Worm (Caenorhabditis elegans) whole organism, late embryonic: Measurements from ENCODE around the gene spp-10.
A peak's percentile ranks its signal among the peaks of the same experiment; 100 is the strongest.

Source experiments
- C08G9.2 ChIP-seq: sonication (generic microtip); optimal IDR thresholded peaks from 2 replicates; lab custom pipeline; 2016; ENCODE audit warnings: mild to moderate bottlenecking, missing genetic modification characterization, moderate library complexity, missing compliant biosample characterization
- Y22D7AL.16 ChIP-seq: sonication (generic microtip); optimal IDR thresholded peaks from 2 replicates; lab custom pipeline; 2016; ENCODE audit warnings: missing genetic modification characterization, missing compliant biosample characterization
- ama-1 ChIP-seq: fragments of 150-350 bp; optimal IDR thresholded peaks from 2 replicates; lab custom pipeline; 2014
- ceh-14 ChIP-seq: sonication (generic microtip); optimal IDR thresholded peaks from 2 replicates; lab custom pipeline; 2016; ENCODE audit warnings: missing genotype, missing genetic modification characterization, missing compliant biosample characterization
- ceh-18 ChIP-seq: sonication (generic microtip); optimal IDR thresholded peaks from 2 replicates; lab custom pipeline; 2016; ENCODE audit warnings: missing genetic modification characterization, missing compliant biosample characterization
- ceh-2 ChIP-seq: sonication (generic microtip); optimal IDR thresholded peaks from 2 replicates; lab custom pipeline; 2016; ENCODE audit warnings: missing genotype, missing genetic modification characterization, missing compliant biosample characterization
- ceh-22 ChIP-seq: sonication (generic microtip); optimal IDR thresholded peaks from 2 replicates; lab custom pipeline; 2017; ENCODE audit warnings: missing biosample characterization, missing genetic modification characterization
- ceh-24 ChIP-seq: sonication (generic microtip); optimal IDR thresholded peaks from 2 replicates; lab custom pipeline; 2016; ENCODE audit warnings: mild to moderate bottlenecking, missing genetic modification characterization, missing compliant biosample characterization
- ceh-30 ChIP-seq: fragments of 150-350 bp; optimal IDR thresholded peaks from 2 replicates; lab custom pipeline; 2014; ENCODE audit warnings: missing biosample characterization, missing genetic modification characterization
- ceh-31 ChIP-seq: sonication (generic microtip); optimal IDR thresholded peaks from 2 replicates; lab custom pipeline; 2016; ENCODE audit warnings: missing genetic modification characterization, missing compliant biosample characterization
- ceh-34 ChIP-seq: sonication (generic microtip); optimal IDR thresholded peaks from 2 replicates; lab custom pipeline; 2016; ENCODE audit warnings: mild to moderate bottlenecking, missing genetic modification characterization, missing compliant biosample characterization
- ceh-48 ChIP-seq: sonication (generic microtip); optimal IDR thresholded peaks from 2 replicates; lab custom pipeline; 2016; ENCODE audit warnings: missing genetic modification characterization, inconsistent platforms, missing compliant biosample characterization
- ceh-9 ChIP-seq: sonication (generic microtip); optimal IDR thresholded peaks from 2 replicates; lab custom pipeline; 2016; ENCODE audit warnings: mild to moderate bottlenecking, missing genetic modification characterization, inconsistent platforms, missing compliant biosample characterization
- dmd-4 ChIP-seq: sonication (generic microtip); optimal IDR thresholded peaks from 2 replicates; lab custom pipeline; 2016; ENCODE audit warnings: borderline replicate concordance, missing genetic modification characterization, missing compliant biosample characterization
- dve-1 ChIP-seq: sonication (generic microtip); optimal IDR thresholded peaks from 2 replicates; lab custom pipeline; 2017; ENCODE audit warnings: antibody characterized with exemption, mild to moderate bottlenecking, missing genetic modification characterization, missing compliant biosample characterization
- elt-2 ChIP-seq: sonication (generic microtip); optimal IDR thresholded peaks from 2 replicates; lab custom pipeline; 2016; ENCODE audit warnings: missing genetic modification reagents, missing genetic modification characterization, missing compliant biosample characterization
- elt-4 ChIP-seq: sonication (generic microtip); optimal IDR thresholded peaks from 2 replicates; lab custom pipeline; 2016; ENCODE audit warnings: missing genetic modification characterization, missing compliant biosample characterization
- fax-1 ChIP-seq: sonication (generic microtip); optimal IDR thresholded peaks from 2 replicates; lab custom pipeline; 2016; ENCODE audit warnings: missing genotype, missing genetic modification characterization, missing compliant biosample characterization
- fkh-10 ChIP-seq: fragments of 150-350 bp; optimal IDR thresholded peaks from 2 replicates; lab custom pipeline; 2014; ENCODE audit warnings: missing biosample characterization, missing genetic modification reagents, missing genetic modification characterization
- fkh-6 ChIP-seq: sonication (generic microtip); optimal IDR thresholded peaks from 2 replicates; lab custom pipeline; 2016; ENCODE audit warnings: missing genetic modification characterization, missing compliant biosample characterization
- gmeb-2 ChIP-seq: sonication (generic microtip); optimal IDR thresholded peaks from 2 replicates; lab custom pipeline; 2016; ENCODE audit warnings: missing genetic modification characterization, inconsistent platforms, missing compliant biosample characterization
- hlh-13 ChIP-seq: fragments of 200-800 bp; sonication (Bioruptor generic); optimal IDR thresholded peaks from 2 replicates; lab custom pipeline; 2018; ENCODE audit warnings: mild to moderate bottlenecking, missing genetic modification characterization, missing compliant biosample characterization
- hlh-30 ChIP-seq: sonication (generic microtip); optimal IDR thresholded peaks from 2 replicates; lab custom pipeline; 2017; ENCODE audit warnings: antibody characterized with exemption, missing genetic modification characterization, missing compliant biosample characterization; ENCODE audit not compliant: insufficient read depth
- hlh-6 ChIP-seq: sonication (generic microtip); optimal IDR thresholded peaks from 2 replicates; lab custom pipeline; 2016; ENCODE audit warnings: missing genotype, missing genetic modification characterization, missing compliant biosample characterization
- madf-2 ChIP-seq: sonication (generic microtip); optimal IDR thresholded peaks from 2 replicates; lab custom pipeline; 2017; ENCODE audit warnings: missing genetic modification characterization, missing compliant biosample characterization
- mec-3 ChIP-seq: sonication (generic microtip); optimal IDR thresholded peaks from 2 replicates; lab custom pipeline; 2016; ENCODE audit warnings: borderline replicate concordance, missing genetic modification characterization, missing compliant biosample characterization
- nfya-1 ChIP-seq: sonication (generic microtip); optimal IDR thresholded peaks from 2 replicates; lab custom pipeline; 2017; ENCODE audit warnings: missing genetic modification characterization, mild to moderate bottlenecking, missing compliant biosample characterization, antibody characterized with exemption, moderate library complexity
- nhr-232 ChIP-seq: sonication (generic microtip); optimal IDR thresholded peaks from 2 replicates; lab custom pipeline; 2016; ENCODE audit warnings: missing genetic modification characterization, missing compliant biosample characterization
- odd-2 ChIP-seq: sonication (generic microtip); optimal IDR thresholded peaks from 2 replicates; lab custom pipeline; 2017; ENCODE audit warnings: antibody characterized with exemption, mild to moderate bottlenecking, missing genetic modification characterization, missing compliant biosample characterization
- pag-3 ChIP-seq: sonication (generic microtip); optimal IDR thresholded peaks from 2 replicates; lab custom pipeline; 2016; ENCODE audit warnings: missing compliant biosample characterization, missing genetic modification characterization, borderline replicate concordance
- pha-2 ChIP-seq: sonication (generic microtip); optimal IDR thresholded peaks from 2 replicates; lab custom pipeline; 2017; ENCODE audit warnings: mild to moderate bottlenecking, missing genetic modification characterization, missing compliant biosample characterization
- pha-4 ChIP-seq: fragments of 150-350 bp; optimal IDR thresholded peaks from 2 replicates; lab custom pipeline; 2018; ENCODE audit warnings: missing biosample characterization, missing genetic modification reagents, missing genetic modification characterization
- sox-4 ChIP-seq: sonication (generic microtip); optimal IDR thresholded peaks from 2 replicates; lab custom pipeline; 2017; ENCODE audit warnings: mild to moderate bottlenecking, missing genetic modification characterization, inconsistent platforms, missing compliant biosample characterization
- syd-9 ChIP-seq: sonication (generic microtip); optimal IDR thresholded peaks from 2 replicates; lab custom pipeline; 2016; ENCODE audit warnings: mild to moderate bottlenecking, missing genetic modification characterization, moderate library complexity, missing compliant biosample characterization
- tbx-2 ChIP-seq: sonication (generic microtip); optimal IDR thresholded peaks from 2 replicates; lab custom pipeline; 2016; ENCODE audit warnings: missing genetic modification characterization, missing compliant biosample characterization
- unc-55 ChIP-seq: sonication (generic microtip); optimal IDR thresholded peaks from 2 replicates; lab custom pipeline; 2017; ENCODE audit warnings: missing biosample characterization, missing genetic modification reagents, missing genetic modification characterization

Gene spp-10

DNA sequence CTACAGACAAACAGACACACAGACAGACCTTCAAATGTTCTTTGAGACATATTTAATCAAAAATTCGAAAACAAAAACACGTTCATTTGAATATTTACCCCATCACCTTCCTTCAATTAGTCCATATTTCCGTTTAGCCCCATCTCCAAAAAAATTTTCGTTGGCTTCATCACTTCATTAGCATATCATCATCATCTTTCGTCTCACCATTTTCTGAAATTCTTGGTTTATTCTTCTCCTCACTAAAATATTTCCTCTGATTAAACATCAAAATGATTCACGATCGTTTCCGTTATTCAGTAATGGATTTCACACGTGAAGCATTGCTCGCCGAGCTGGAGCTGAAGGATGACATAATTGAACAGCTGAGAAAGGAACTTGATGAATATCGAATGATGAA, 43.6 kb downstream of the spp-10 start, which contains the start of gene pkg-2:
pkg-2 (plus strand) TSS at position 301 of the 400 bp plus-strand sequence.
- TF ChIP-seq ceh-34 (tag; lab: Kevin White, UChicago) (no peak), hlh-30 (tag; lab: Kevin White, UChicago) (no peak), ceh-18 (tag; lab: Kevin White, UChicago) (no peak), dve-1 (tag; lab: Kevin White, UChicago) (no peak), syd-9 (tag; lab: Kevin White, UChicago) (no peak), pha-4 (tag; lab: Kevin White, UChicago) (no peak), elt-4 (tag; lab: Kevin White, UChicago) (no peak), hlh-13 (GFP tag; lab: Kevin White, UChicago) (no peak), ceh-48 (tag; lab: Kevin White, UChicago) (no peak), ceh-2 (no peak), madf-2 (tag; lab: Kevin White, UChicago) (no peak), nhr-232 (tag; lab: Kevin White, UChicago) (no peak)
- TF ChIP-seq, all 69 proteins: peak for 0

DNA sequence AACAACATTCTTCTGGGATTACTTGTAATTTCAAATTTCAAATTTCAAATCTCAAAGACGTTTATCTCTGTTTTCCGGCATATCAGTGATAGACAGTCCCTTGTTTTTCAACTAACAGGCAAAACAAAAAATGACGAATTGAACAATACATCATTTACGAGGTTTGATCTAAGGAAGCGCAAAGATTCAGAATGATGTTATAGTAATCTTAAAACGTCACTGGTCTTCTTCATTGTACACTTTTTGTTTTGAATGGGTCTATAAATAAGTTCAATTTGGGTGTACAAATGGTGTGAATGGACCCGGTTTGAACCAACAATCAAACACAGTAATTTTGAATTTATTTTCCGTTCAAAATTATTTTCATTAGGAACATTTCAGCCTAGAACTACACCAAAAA, 47.0 kb downstream of the spp-10 start:
- TF ChIP-seq pha-2 (tag; lab: Kevin White, UChicago) (no peak), gmeb-2 (tag; lab: Kevin White, UChicago) (no peak), ceh-22 (tag; lab: Kevin White, UChicago) (no peak), syd-9 (tag; lab: Kevin White, UChicago) (no peak), elt-2 (no peak), pag-3 (no peak), sox-4 (tag; lab: Kevin White, UChicago) (no peak), ceh-30 (tag; lab: Kevin White, UChicago) (no peak), elt-4 (tag; lab: Kevin White, UChicago) (no peak), fax-1 (tag; lab: Kevin White, UChicago) (no peak), nhr-232 (tag; lab: Kevin White, UChicago) (no peak), ceh-9 (tag; lab: Kevin White, UChicago) (no peak), ceh-24 (tag; lab: Kevin White, UChicago) (no peak), fkh-10 (GFP tag; lab: Kevin White, UChicago) (no peak), mec-3 (tag; lab: Kevin White, UChicago) (no peak), hlh-6 (tag; lab: Kevin White, UChicago) (no peak)

ce11 chrIV:8526050-8526449, 49.1 kb downstream of the spp-10 start:
- TF ChIP-seq unc-55 (GFP tag; lab: Kevin White, UChicago), result peak; percentile 73
- TF ChIP-seq ceh-18 (tag; lab: Kevin White, UChicago), result peak; percentile 73
- no peak for TF ChIP-seq ceh-14 (tag; lab: Kevin White, UChicago)
- no peak for TF ChIP-seq ceh-31 (tag; lab: Kevin White, UChicago)

DNA sequence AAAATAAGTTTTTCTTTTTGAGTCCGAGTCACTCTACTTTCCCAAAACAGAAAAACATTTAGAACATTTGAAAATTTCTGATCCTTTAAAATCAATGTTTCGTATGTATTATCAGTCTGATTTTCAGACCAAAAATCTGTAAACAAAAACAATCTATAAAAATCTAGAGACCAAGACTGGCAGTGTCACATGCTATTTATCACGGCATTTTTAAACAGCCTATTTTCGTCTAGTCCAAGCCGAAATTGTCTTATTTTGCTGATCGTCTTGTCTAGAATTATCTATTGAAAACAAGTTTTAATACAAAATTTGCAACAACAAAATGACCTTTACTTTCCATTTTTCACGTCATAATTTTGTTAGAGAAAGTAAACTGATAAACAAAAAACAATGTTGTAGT, 49.6 kb downstream of the spp-10 start:
- no peak for TF ChIP-seq pha-2 (tag; lab: Kevin White, UChicago)
- TF ChIP-seq ceh-34 (tag; lab: Kevin White, UChicago), result no peak
- TF ChIP-seq ama-1 (lab: Kevin White, UChicago), result no peak
- no peak for TF ChIP-seq Y22D7AL.16 (tag; lab: Kevin White, UChicago)
- TF ChIP-seq ceh-2, result no peak
- no peak for TF ChIP-seq tbx-2 (tag; lab: Kevin White, UChicago)
- TF ChIP-seq pha-4 (tag; lab: Kevin White, UChicago), result no peak
- TF ChIP-seq fkh-6 (tag; lab: Kevin White, UChicago), result no peak
- no peak for TF ChIP-seq hlh-13 (GFP tag; lab: Kevin White, UChicago)
- no peak for TF ChIP-seq odd-2 (tag; lab: Kevin White, UChicago)
- TF ChIP-seq elt-4 (tag; lab: Kevin White, UChicago), result no peak
- TF ChIP-seq syd-9 (tag; lab: Kevin White, UChicago), result no peak
- no peak for TF ChIP-seq hlh-30 (tag; lab: Kevin White, UChicago)
- TF ChIP-seq mec-3 (tag; lab: Kevin White, UChicago), result no peak
- no peak for TF ChIP-seq C08G9.2 (tag; lab: Kevin White, UChicago)
- no peak for TF ChIP-seq nfya-1
- no peak for TF ChIP-seq sox-4 (tag; lab: Kevin White, UChicago)
- no peak for TF ChIP-seq dmd-4
- TF ChIP-seq, all 69 proteins: peak for 0
